Worm (Caenorhabditis elegans) whole organism, early embryonic: Measurements from ENCODE around the gene hpo-28.

ENCODE experiments used
- B0310.2 ChIP-seq: sonication (generic microtip); optimal IDR thresholded peaks from 2 replicates; lab custom pipeline; 2016; ENCODE audit warnings: mild to moderate bottlenecking, missing genetic modification characterization, missing compliant biosample characterization
- F13C5.2 ChIP-seq: sonication (generic microtip); optimal IDR thresholded peaks from 2 replicates; lab custom pipeline; 2017; ENCODE audit warnings: mild to moderate bottlenecking, missing genetic modification characterization, inconsistent platforms, missing compliant biosample characterization
- ama-1 ChIP-seq: fragments of 150-350 bp; optimal IDR thresholded peaks from 2 replicates; lab custom pipeline; 2014
- ceh-13 ChIP-seq: fragments of 200-800 bp; sonication (Bioruptor generic); optimal IDR thresholded peaks from 2 replicates; lab custom pipeline; 2018; ENCODE audit warnings: mild to moderate bottlenecking, missing genetic modification characterization, missing compliant biosample characterization
- flt-1 ChIP-seq: fragments of 200-800 bp; sonication (Bioruptor generic); IDR thresholded peaks from 2 replicates; pipeline ENCODE4 v1.3.6; 2022; ENCODE audit warnings: missing genetic modification characterization, missing compliant biosample characterization
- scrt-1 ChIP-seq: fragments of 200-800 bp; sonication (Bioruptor generic); IDR thresholded peaks from 2 replicates; pipeline ENCODE4 v1.3.6; 2022; ENCODE audit warnings: missing genetic modification characterization, missing compliant biosample characterization
- tbx-37 ChIP-seq: fragments of 200-800 bp; sonication (Bioruptor generic); conservative IDR thresholded peaks from 2 replicates; pipeline ENCODE4 v1.3.6; 2022; ENCODE audit warnings: missing genetic modification reagents, missing genetic modification characterization, missing compliant biosample characterization

DNA sequence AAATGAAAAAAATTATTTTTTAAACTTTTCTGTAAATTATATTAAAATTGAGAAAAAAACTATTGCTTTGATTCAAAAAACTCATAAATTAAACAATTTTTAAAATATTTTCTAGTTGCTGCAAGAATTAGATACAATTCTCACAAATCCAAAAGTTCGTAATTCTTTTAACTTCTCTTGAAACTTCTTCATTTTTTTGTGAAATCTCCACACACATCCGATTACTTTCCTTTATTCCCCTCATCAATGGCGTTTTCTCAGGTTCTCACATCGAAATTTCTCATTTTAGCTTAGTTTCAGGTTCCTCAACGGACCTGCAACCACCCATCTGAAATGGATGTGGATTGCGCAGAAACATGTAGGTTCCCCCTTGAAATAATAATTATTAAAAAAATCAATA lies 13.4 kb upstream of the hpo-28 start, which contains the start of gene wrm-1:
- TF ChIP-seq B0310.2 (tag; lab: Kevin White, UChicago) (no peak), ama-1 (lab: Kevin White, UChicago) (no peak), ceh-13 (GFP tag; lab: Kevin White, UChicago) (no peak), F13C5.2 (no peak), flt-1 (no peak), tbx-37 (GFP tag; lab: Robert Waterston, UW) (no peak), scrt-1 (GFP tag; lab: Robert Waterston, UW) (no peak)
